Fruit fly (Drosophila melanogaster): ENCODE measurements around the gene trus.

The trus gene

dm6 chr3R:12456370-12456940 lies at the start of gene trus:
trus (plus strand) TSS chr3R:12456573.
- TF ChIP-seq CG17801 (GFP tag; optimal IDR thresholded peaks at IDR 0.05; ENCODE audit: partially characterized antibody): peak; percentile 30

dm6 chr3R:12408160-12408559 lies 48.2 kb upstream of the trus start, which contains the start of gene CG5196:
CG5196 (plus strand) TSS chr3R:12408316.
- TF ChIP-seq CG17801 (GFP tag; optimal IDR thresholded peaks at IDR 0.05; ENCODE audit: partially characterized antibody): peak; percentile 25

dm6 chr3R:12411449-12411848 lies 44.9 kb upstream of the trus start:
- no peak for TF ChIP-seq CG17801 (GFP tag; optimal IDR thresholded peaks at IDR 0.05; ENCODE audit: partially characterized antibody)

dm6 chr3R:12413274-12413958 lies 43.0 kb upstream of the trus start, which contains the start of the genes Dip-C and pps:
Dip-C (minus strand) TSS chr3R:12413759.
pps (plus strand) TSS chr3R:12413828.
- peak; percentile 41 for TF ChIP-seq CG17801 (GFP tag; optimal IDR thresholded peaks at IDR 0.05; ENCODE audit: partially characterized antibody)

dm6 chr3R:12422379-12422975 lies 33.9 kb upstream of the trus start, which contains the start of the genes Scgbeta and CG17202:
Scgbeta (minus strand) TSS chr3R:12422429.
CG17202 (plus strand) TSS chr3R:12422768.
- no peak for TF ChIP-seq CG17801 (GFP tag; optimal IDR thresholded peaks at IDR 0.05; ENCODE audit: partially characterized antibody)

dm6 chr3R:12423997-12424396 lies 32.4 kb upstream of the trus start:
- TF ChIP-seq CG17801 (GFP tag; optimal IDR thresholded peaks at IDR 0.05; ENCODE audit: partially characterized antibody): no peak

dm6 chr3R:12425510-12426309 lies 30.7 kb upstream of the trus start, which contains the start of gene Pp1-87B:
Pp1-87B (minus strand) TSS chr3R:12425917.
- TF ChIP-seq CG17801 (GFP tag; optimal IDR thresholded peaks at IDR 0.05; ENCODE audit: partially characterized antibody): no peak

dm6 chr3R:12426310-12426653 lies 30.1 kb upstream of the trus start, which contains the start of gene NANS:
NANS (plus strand) TSS chr3R:12426578.
- no peak for TF ChIP-seq CG17801 (GFP tag; optimal IDR thresholded peaks at IDR 0.05; ENCODE audit: partially characterized antibody)

dm6 chr3R:12429120-12429610 lies 27.2 kb upstream of the trus start, which contains the start of the genes CG5641 and CG5245:
CG5641 (minus strand) TSS chr3R:12429282.
CG5245 (plus strand) TSS chr3R:12429560.
- TF ChIP-seq CG17801 (GFP tag; optimal IDR thresholded peaks at IDR 0.05; ENCODE audit: partially characterized antibody): no peak

dm6 chr3R:12431030-12431489 lies 25.3 kb upstream of the trus start, which contains the start of gene Prosalpha2:
Prosalpha2 (plus strand) TSS chr3R:12431321.
- TF ChIP-seq CG17801 (GFP tag; optimal IDR thresholded peaks at IDR 0.05; ENCODE audit: partially characterized antibody): peak; percentile 21

- peak; percentile 52 for TF ChIP-seq CG17801 (GFP tag; optimal IDR thresholded peaks at IDR 0.05; ENCODE audit: partially characterized antibody)
These were observed 22.6 kb upstream of the trus start, which contains the start of the genes Aos1 and Srlp for dm6 chr3R:12433764-12434163. Aos1 (minus strand) TSS chr3R:12433822. Srlp (plus strand) TSS chr3R:12434098.

- no peak for TF ChIP-seq CG17801 (GFP tag; optimal IDR thresholded peaks at IDR 0.05; ENCODE audit: partially characterized antibody)
These were observed 20.4 kb upstream of the trus start, which contains the start of gene Desat2 for dm6 chr3R:12435948-12436347. Desat2 (plus strand) TSS chr3R:12436248.

dm6 chr3R:12439039-12439400 lies 17.4 kb upstream of the trus start, which contains the start of the genes CG17207 and CG46427:
CG17207 (minus strand) TSS chr3R:12439139.
CG46427 (minus strand) TSS chr3R:12439139.
- TF ChIP-seq CG17801 (GFP tag; optimal IDR thresholded peaks at IDR 0.05; ENCODE audit: partially characterized antibody): no peak
